Worm (Caenorhabditis elegans): ENCODE data around the gene scl-6.

- no peak for TF ChIP-seq unc-39 (tag; optimal IDR thresholded peaks at IDR 0.05)
- no peak for TF ChIP-seq ceh-82 (tag; optimal IDR thresholded peaks at IDR 0.05)
- TF ChIP-seq ama-1 (optimal IDR thresholded peaks at IDR 0.05) = no peak
- peak; percentile 5 for TF ChIP-seq nhr-129 (tag; optimal IDR thresholded peaks at IDR 0.05)
- peak; percentile 56 for TF ChIP-seq sma-3 (GFP tag; optimal IDR thresholded peaks at IDR 0.05)
- no peak for TF ChIP-seq ztf-4 (tag; optimal IDR thresholded peaks at IDR 0.05)
- TF ChIP-seq nhr-21 (tag; optimal IDR thresholded peaks at IDR 0.05) = peak; percentile 74
- no peak for TF ChIP-seq lin-39 (tag; optimal IDR thresholded peaks at IDR 0.05)
- TF ChIP-seq ceh-16 (tag; optimal IDR thresholded peaks at IDR 0.05) = no peak
- no peak for TF ChIP-seq nhr-77 (tag; optimal IDR thresholded peaks at IDR 0.05)
- no peak for TF ChIP-seq nhr-23 (tag; optimal IDR thresholded peaks at IDR 0.05)
- no peak for TF ChIP-seq elt-3 (tag; optimal IDR thresholded peaks at IDR 0.05)
- TF ChIP-seq skn-1 (tag; optimal IDR thresholded peaks at IDR 0.05) = no peak
These were observed 41.2 kb downstream of the scl-6 start, which contains the start of gene best-1 for ce11 chrIV:13109751-13110150.
